Worm (Caenorhabditis elegans) whole organism, early embryonic: ENCODE results near the gene tag-124.

Experiments used
- B0310.2 ChIP-seq: sonication (generic microtip); optimal IDR thresholded peaks from 2 replicates; lab custom pipeline; 2016; ENCODE audit warnings: mild to moderate bottlenecking, missing genetic modification characterization, missing compliant biosample characterization
- F13C5.2 ChIP-seq: sonication (generic microtip); optimal IDR thresholded peaks from 2 replicates; lab custom pipeline; 2017; ENCODE audit warnings: mild to moderate bottlenecking, missing genetic modification characterization, inconsistent platforms, missing compliant biosample characterization
- aly-1 ChIP-seq: sonication (generic microtip); optimal IDR thresholded peaks from 2 replicates; lab custom pipeline; 2016; ENCODE audit warnings: missing genetic modification characterization, missing compliant biosample characterization
- ama-1 ChIP-seq: fragments of 150-350 bp; optimal IDR thresholded peaks from 2 replicates; lab custom pipeline; 2014
- ceh-13 ChIP-seq: fragments of 200-800 bp; sonication (Bioruptor generic); optimal IDR thresholded peaks from 2 replicates; lab custom pipeline; 2018; ENCODE audit warnings: mild to moderate bottlenecking, missing genetic modification characterization, missing compliant biosample characterization
- ceh-36 ChIP-seq: sonication (generic microtip); optimal IDR thresholded peaks from 2 replicates; lab custom pipeline; 2016; ENCODE audit warnings: missing genetic modification characterization, inconsistent platforms, missing compliant biosample characterization
- ets-7 ChIP-seq: sonication (generic microtip); optimal IDR thresholded peaks from 2 replicates; lab custom pipeline; 2016; ENCODE audit warnings: missing genotype, missing genetic modification characterization, missing compliant biosample characterization
- flt-1 ChIP-seq: fragments of 200-800 bp; sonication (Bioruptor generic); IDR thresholded peaks from 2 replicates; pipeline ENCODE4 v1.3.6; 2022; ENCODE audit warnings: missing genetic modification characterization, missing compliant biosample characterization
- hmbx-1 ChIP-seq: sonication (generic microtip); optimal IDR thresholded peaks from 2 replicates; lab custom pipeline; 2016; ENCODE audit warnings: mild to moderate bottlenecking, missing genetic modification characterization, missing compliant biosample characterization
- hmg-4 ChIP-seq: fragments of 200-800 bp; sonication (Bioruptor generic); optimal IDR thresholded peaks from 2 replicates; lab custom pipeline; 2018; ENCODE audit warnings: mild to moderate bottlenecking, missing genetic modification characterization, missing compliant biosample characterization
- hnd-1 ChIP-seq: sonication (generic microtip); optimal IDR thresholded peaks from 2 replicates; lab custom pipeline; 2016; ENCODE audit warnings: missing genetic modification characterization, missing compliant biosample characterization
- pes-1 ChIP-seq: fragments of 200-800 bp; sonication (Bioruptor generic); IDR thresholded peaks from 2 replicates; pipeline ENCODE4 v1.3.6; 2022; ENCODE audit warnings: missing genetic modification reagents, missing genetic modification characterization, missing compliant biosample characterization
- scrt-1 ChIP-seq: fragments of 200-800 bp; sonication (Bioruptor generic); IDR thresholded peaks from 2 replicates; pipeline ENCODE4 v1.3.6; 2022; ENCODE audit warnings: missing genetic modification characterization, missing compliant biosample characterization
- sea-1 ChIP-seq: fragments of 200-800 bp; sonication (Bioruptor generic); conservative IDR thresholded peaks from 2 replicates; pipeline ENCODE4 v1.3.6; 2022; ENCODE audit warnings: missing genetic modification characterization, missing compliant biosample characterization
- tbx-11 ChIP-seq: fragments of 200-800 bp; sonication (Bioruptor generic); IDR thresholded peaks from 2 replicates; pipeline ENCODE4 v1.3.6; 2022; ENCODE audit warnings: missing genetic modification characterization, missing compliant biosample characterization
- tbx-37 ChIP-seq: fragments of 200-800 bp; sonication (Bioruptor generic); conservative IDR thresholded peaks from 2 replicates; pipeline ENCODE4 v1.3.6; 2022; ENCODE audit warnings: missing genetic modification reagents, missing genetic modification characterization, missing compliant biosample characterization
- tra-4 ChIP-seq: sonication (generic microtip); optimal IDR thresholded peaks from 2 replicates; lab custom pipeline; 2017; ENCODE audit warnings: missing genetic modification characterization, missing compliant biosample characterization

The tag-124 gene

ce11 chrII:9603419-9603818 lies 12.3 kb downstream of the tag-124 start:
- TF ChIP-seq tra-4 (tag; lab: Kevin White, UChicago) (no peak), aly-1 (tag; lab: Kevin White, UChicago) (no peak), F13C5.2 (tag; lab: Kevin White, UChicago) (no peak), B0310.2 (tag; lab: Kevin White, UChicago) (no peak), flt-1 (GFP tag; lab: Robert Waterston, UW) (no peak), hmbx-1 (tag; lab: Kevin White, UChicago) (no peak), ama-1 (lab: Kevin White, UChicago) (no peak), pes-1 (GFP tag; lab: Robert Waterston, UW) (no peak), hnd-1 (tag; lab: Kevin White, UChicago) (no peak), tbx-37 (GFP tag; lab: Robert Waterston, UW) (no peak), tbx-11 (GFP tag; lab: Robert Waterston, UW) (no peak), ceh-36 (tag; lab: Kevin White, UChicago) (no peak), scrt-1 (no peak), hmg-4 (GFP tag; lab: Kevin White, UChicago) (no peak)

ce11 chrII:9604063-9604462 lies 13.0 kb downstream of the tag-124 start:
- TF ChIP-seq hmbx-1 (tag; lab: Kevin White, UChicago) (no peak), sea-1 (no peak), ets-7 (tag; lab: Kevin White, UChicago) (no peak), tbx-37 (GFP tag; lab: Robert Waterston, UW) (no peak), tbx-11 (GFP tag; lab: Robert Waterston, UW) (no peak), tra-4 (tag; lab: Kevin White, UChicago) (no peak), flt-1 (GFP tag; lab: Robert Waterston, UW) (no peak)

ce11 chrII:9604685-9605084 lies 13.6 kb downstream of the tag-124 start:
- TF ChIP-seq ceh-13 (GFP tag; lab: Kevin White, UChicago) (no peak), hmbx-1 (tag; lab: Kevin White, UChicago) (no peak), B0310.2 (tag; lab: Kevin White, UChicago) (no peak), ets-7 (tag; lab: Kevin White, UChicago) (no peak), ama-1 (lab: Kevin White, UChicago) (no peak), scrt-1 (no peak), F13C5.2 (tag; lab: Kevin White, UChicago) (no peak), hmg-4 (GFP tag; lab: Kevin White, UChicago) (no peak), sea-1 (no peak), pes-1 (GFP tag; lab: Robert Waterston, UW) (no peak), tbx-11 (GFP tag; lab: Robert Waterston, UW) (no peak), flt-1 (GFP tag; lab: Robert Waterston, UW) (no peak), ceh-36 (tag; lab: Kevin White, UChicago) (no peak), tra-4 (tag; lab: Kevin White, UChicago) (no peak), aly-1 (tag; lab: Kevin White, UChicago) (no peak), hnd-1 (tag; lab: Kevin White, UChicago) (no peak), tbx-37 (GFP tag; lab: Robert Waterston, UW) (no peak)

- no peak for TF ChIP-seq ama-1 (lab: Kevin White, UChicago)
- no peak for TF ChIP-seq scrt-1
- no peak for TF ChIP-seq flt-1 (GFP tag; lab: Robert Waterston, UW)
- no peak for TF ChIP-seq ceh-36 (tag; lab: Kevin White, UChicago)
- no peak for TF ChIP-seq F13C5.2 (tag; lab: Kevin White, UChicago)
- TF ChIP-seq tbx-37 (GFP tag; lab: Robert Waterston, UW): no peak
Observed at ce11 chrII:9605336-9605735, 14.2 kb downstream of the tag-124 start, which contains the start of gene nhr-19. TSS of gene nhr-19 (minus strand) at chrII:9605526.

- TF ChIP-seq ceh-36 (tag; lab: Kevin White, UChicago): no peak
- TF ChIP-seq pes-1 (GFP tag; lab: Robert Waterston, UW): no peak
- TF ChIP-seq tbx-37 (GFP tag; lab: Robert Waterston, UW): no peak
- TF ChIP-seq tbx-11 (GFP tag; lab: Robert Waterston, UW): no peak
- TF ChIP-seq ets-7 (tag; lab: Kevin White, UChicago): no peak
- no peak for TF ChIP-seq scrt-1
- TF ChIP-seq flt-1 (GFP tag; lab: Robert Waterston, UW): no peak
- TF ChIP-seq tra-4 (tag; lab: Kevin White, UChicago): no peak
- no peak for TF ChIP-seq ama-1 (lab: Kevin White, UChicago)
- no peak for TF ChIP-seq hmg-4 (GFP tag; lab: Kevin White, UChicago)
- TF ChIP-seq B0310.2 (tag; lab: Kevin White, UChicago): no peak
- no peak for TF ChIP-seq sea-1
- no peak for TF ChIP-seq F13C5.2 (tag; lab: Kevin White, UChicago)
Observed at ce11 chrII:9605954-9606353, 14.9 kb downstream of the tag-124 start.

ce11 chrII:9606485-9607036 lies 15.5 kb downstream of the tag-124 start:
- no peak for TF ChIP-seq ceh-36 (tag; lab: Kevin White, UChicago)

ce11 chrII:9607137-9607536 lies 16.0 kb downstream of the tag-124 start:
- TF ChIP-seq ceh-13 (GFP tag; lab: Kevin White, UChicago) (no peak), scrt-1 (no peak), tbx-11 (GFP tag; lab: Robert Waterston, UW) (no peak), ama-1 (lab: Kevin White, UChicago) (no peak), hnd-1 (tag; lab: Kevin White, UChicago) (no peak), sea-1 (no peak), flt-1 (GFP tag; lab: Robert Waterston, UW) (no peak), hmg-4 (GFP tag; lab: Kevin White, UChicago) (no peak), tra-4 (tag; lab: Kevin White, UChicago) (no peak), aly-1 (tag; lab: Kevin White, UChicago) (no peak)
